Worm (Caenorhabditis elegans): ENCODE data around the gene Y50D4A.5.

The Y50D4A.5 gene

ce11 chrV:1228884-1229662, 22.0 kb downstream of the Y50D4A.5 start (continued):
- TF ChIP-seq mdl-1 (tag; optimal IDR thresholded peaks at IDR 0.05) (no peak), daf-16 (GFP tag; optimal IDR thresholded peaks at IDR 0.05) (peak in 1 of 2 experiments; percentile 95), daf-16 (tag; optimal IDR thresholded peaks at IDR 0.05) (no peak), lin-38 (GFP tag; IDR thresholded peaks at IDR 0.05) (no peak), hlh-11 (tag; optimal IDR thresholded peaks at IDR 0.05) (peak; percentile 46), T20F7.1 (GFP tag; optimal IDR thresholded peaks at IDR 0.05) (no peak), daf-19 (GFP tag; conservative IDR thresholded peaks at IDR 0.05) (no peak), unc-62 (GFP tag; optimal IDR thresholded peaks at IDR 0.05 in 1 of 2) (peak in 1 of 2 experiments; percentile 94), unc-62 (tag; optimal IDR thresholded peaks at IDR 0.05) (no peak), vab-7 (GFP tag; IDR thresholded peaks at IDR 0.05) (no peak), lin-39 (tag; optimal IDR thresholded peaks at IDR 0.05) (no peak), nhr-10 (tag; optimal IDR thresholded peaks at IDR 0.05) (no peak), fkh-10 (GFP tag; optimal IDR thresholded peaks at IDR 0.05) (no peak), hlh-30 (tag; optimal IDR thresholded peaks at IDR 0.05; ENCODE audit: insufficient read depth) (peak; percentile 11), snpc-1.2 (GFP tag; IDR thresholded peaks at IDR 0.05) (no peak), arid-1 (GFP tag; conservative IDR thresholded peaks at IDR 0.05) (no peak), R02D3.7 (tag; optimal IDR thresholded peaks at IDR 0.05) (no peak), gei-8 (GFP tag; optimal IDR thresholded peaks at IDR 0.05) (no peak)

- no peak for TF ChIP-seq lsy-2 (tag; optimal IDR thresholded peaks at IDR 0.05)
- no peak for TF ChIP-seq mxl-2 (GFP tag; conservative IDR thresholded peaks at IDR 0.05)
- no peak for TF ChIP-seq madf-5 (GFP tag; IDR thresholded peaks at IDR 0.05)
- no peak for TF ChIP-seq fkh-10 (GFP tag; optimal IDR thresholded peaks at IDR 0.05)
- TF ChIP-seq dmd-8 (GFP tag; IDR thresholded peaks at IDR 0.05), result no peak
- no peak for TF ChIP-seq lin-15B (tag; optimal IDR thresholded peaks at IDR 0.05)
- TF ChIP-seq mdt-29 (GFP tag; IDR thresholded peaks at IDR 0.05), result no peak
- TF ChIP-seq nhr-10 (tag; optimal IDR thresholded peaks at IDR 0.05), result no peak
- no peak for TF ChIP-seq nhr-76 (tag; optimal IDR thresholded peaks at IDR 0.05)
- no peak for TF ChIP-seq R02D3.7 (tag; optimal IDR thresholded peaks at IDR 0.05)
These were observed 23.4 kb downstream of the Y50D4A.5 start for ce11 chrV:1230540-1230939.

ce11 chrV:1232574-1232973, 25.5 kb downstream of the Y50D4A.5 start:
- peak; percentile 77 for TF ChIP-seq aha-1 (tag)
- no peak for TF ChIP-seq ztf-11 (tag; optimal IDR thresholded peaks at IDR 0.05)
- peak in 1 of 2 experiments; percentile 81 for TF ChIP-seq unc-62 (GFP tag; optimal IDR thresholded peaks at IDR 0.05 in 1 of 2)
- TF ChIP-seq unc-62 (tag; optimal IDR thresholded peaks at IDR 0.05), result no peak

- TF ChIP-seq Y105C5A.15 (GFP tag; IDR thresholded peaks at IDR 0.05) (no peak), ztf-11 (tag; optimal IDR thresholded peaks at IDR 0.05) (no peak), nhr-48 (tag; optimal IDR thresholded peaks at IDR 0.05) (no peak), ztf-7 (tag; optimal IDR thresholded peaks at IDR 0.05) (no peak), duxl-1 (tag; optimal IDR thresholded peaks at IDR 0.05; ENCODE audit: poor library complexity) (no peak)
These were observed 28.2 kb downstream of the Y50D4A.5 start, which contains the start of gene madd-2 for ce11 chrV:1235355-1235754. Gene madd-2 (minus strand): TSS chrV:1235455.

- TF ChIP-seq madf-5 (GFP tag; IDR thresholded peaks at IDR 0.05) (no peak), unc-62 (GFP tag; optimal IDR thresholded peaks at IDR 0.05 in 1 of 2) (peak in 1 of 2 experiments; percentile 61), unc-62 (tag; optimal IDR thresholded peaks at IDR 0.05) (no peak)
These were observed 29.4 kb downstream of the Y50D4A.5 start for ce11 chrV:1236333-1237068.

Measured in whole organism, L4 larva.